Worm (Caenorhabditis elegans) whole organism, young adult: Measurements from ENCODE around the gene ttbk-8.1.
A peak's percentile ranks its signal among the peaks of the same experiment; 100 is the strongest.

Source experiments
- B0336.3 ChIP-seq: fragments of 200-800 bp; sonication (Bioruptor generic); IDR thresholded peaks from 2 replicates; pipeline ENCODE4 v1.3.6; 2022; ENCODE audit warnings: missing genetic modification characterization, missing compliant biosample characterization
- C17E4.6 ChIP-seq: fragments of 200-800 bp; sonication (Bioruptor generic); IDR thresholded peaks from 2 replicates; pipeline ENCODE4 v1.3.6; 2022; ENCODE audit warnings: missing genetic modification reagents, missing genetic modification characterization, missing compliant biosample characterization
- D2030.7 ChIP-seq: fragments of 200-800 bp; sonication (Bioruptor generic); IDR thresholded peaks from 2 replicates; pipeline ENCODE4 v1.3.6; 2022; ENCODE audit warnings: missing genetic modification reagents, missing genetic modification characterization, missing compliant biosample characterization
- F22D6.2 ChIP-seq: sonication (generic microtip); optimal IDR thresholded peaks from 2 replicates; lab custom pipeline; 2016; ENCODE audit warnings: mild to moderate bottlenecking, missing genetic modification characterization, missing compliant biosample characterization
- F33H1.4 ChIP-seq: fragments of 200-800 bp; sonication (Bioruptor generic); IDR thresholded peaks from 2 replicates; pipeline ENCODE4 v1.3.6; 2022; ENCODE audit warnings: missing genetic modification reagents, missing genetic modification characterization, missing compliant biosample characterization
- F57A8.1 ChIP-seq: fragments of 200-800 bp; sonication (Bioruptor generic); optimal IDR thresholded peaks from 2 replicates; lab custom pipeline; 2018; ENCODE audit warnings: mild to moderate bottlenecking, missing genetic modification characterization, moderate library complexity, missing compliant biosample characterization
- T26A5.8 ChIP-seq: sonication (generic microtip); optimal IDR thresholded peaks from 2 replicates; lab custom pipeline; 2016; ENCODE audit warnings: missing genetic modification characterization, missing compliant biosample characterization
- athp-1 ChIP-seq: sonication (generic microtip); optimal IDR thresholded peaks from 2 replicates; lab custom pipeline; 2017; ENCODE audit warnings: mild to moderate bottlenecking, missing genetic modification characterization, missing compliant biosample characterization
- attf-6 ChIP-seq: fragments of 200-800 bp; sonication (Bioruptor generic); IDR thresholded peaks from 2 replicates; pipeline ENCODE4 v1.3.6; 2022; ENCODE audit warnings: missing genetic modification reagents, missing genetic modification characterization, missing compliant biosample characterization
- ccch-3 ChIP-seq: fragments of 200-800 bp; sonication (Bioruptor generic); optimal IDR thresholded peaks from 2 replicates; lab custom pipeline; 2018; ENCODE audit warnings: mild to moderate bottlenecking, missing genetic modification characterization, missing compliant biosample characterization
- ceh-100 ChIP-seq: fragments of 200-800 bp; sonication (Bioruptor generic); IDR thresholded peaks from 2 replicates; pipeline ENCODE4 v1.3.6; 2022; ENCODE audit warnings: missing genetic modification reagents, missing genetic modification characterization, missing compliant biosample characterization
- dox-1 ChIP-seq: fragments of 200-800 bp; sonication (Bioruptor generic); IDR thresholded peaks from 2 replicates; pipeline ENCODE4 v1.3.6; 2022; ENCODE audit warnings: missing genetic modification reagents, missing genetic modification characterization, missing compliant biosample characterization
- dpl-1 ChIP-seq: fragments of 150-350 bp; optimal IDR thresholded peaks from 2 replicates; lab custom pipeline; 2014; ENCODE audit warnings: missing biosample characterization, missing genetic modification reagents, missing genetic modification characterization
- efl-1 ChIP-seq: fragments of 150-350 bp; optimal IDR thresholded peaks from 2 replicates; lab custom pipeline; 2014; ENCODE audit warnings: missing biosample characterization, missing genetic modification reagents, missing genetic modification characterization
- ekl-4 ChIP-seq: fragments of 200-800 bp; sonication (Bioruptor generic); IDR thresholded peaks from 2 replicates; pipeline ENCODE4 v1.3.6; 2022; ENCODE audit warnings: missing genetic modification reagents, missing genetic modification characterization, missing compliant biosample characterization
- fkh-3 ChIP-seq: sonication (generic microtip); optimal IDR thresholded peaks from 2 replicates; lab custom pipeline; 2016; ENCODE audit warnings: mild to moderate bottlenecking, missing genetic modification characterization, missing compliant biosample characterization
- him-1 ChIP-seq: sonication (generic microtip); optimal IDR thresholded peaks from 2 replicates; lab custom pipeline; 2016; ENCODE audit warnings: missing genotype, missing genetic modification reagents, missing genetic modification characterization, missing compliant biosample characterization
- hlh-12 ChIP-seq: sonication (generic microtip); optimal IDR thresholded peaks from 2 replicates; lab custom pipeline; 2016; ENCODE audit warnings: missing genetic modification characterization, missing compliant biosample characterization
- hlh-26 ChIP-seq: fragments of 200-800 bp; sonication (Bioruptor generic); conservative IDR thresholded peaks from 2 replicates; pipeline ENCODE4 v1.3.6; 2022; ENCODE audit warnings: missing genetic modification reagents, missing genetic modification characterization, missing compliant biosample characterization
- hrde-1 ChIP-seq: sonication (generic microtip); optimal IDR thresholded peaks from 2 replicates; lab custom pipeline; 2016; ENCODE audit warnings: missing genetic modification characterization, mild to moderate bottlenecking, missing compliant biosample characterization, moderate library complexity, missing genotype, missing genetic modification reagents, borderline replicate concordance
- hsf-1 ChIP-seq: fragments of 200-800 bp; sonication (Bioruptor generic); IDR thresholded peaks from 2 replicates; pipeline ENCODE4 v1.3.6; 2022; ENCODE audit warnings: missing genetic modification reagents, missing genetic modification characterization, missing compliant biosample characterization
- let-526 ChIP-seq: fragments of 200-800 bp; sonication (Bioruptor generic); IDR thresholded peaks from 2 replicates; pipeline ENCODE4 v1.3.6; 2022; ENCODE audit warnings: missing genetic modification reagents, missing genetic modification characterization, missing compliant biosample characterization
- lin-35 ChIP-seq, 3 experiments: fragments of 150-350 bp in 2 of 3; sonication (generic microtip) in 1 of 3; optimal IDR thresholded peaks; 2 replicates each; lab custom pipeline; 2014 to 2018; ENCODE audit warnings: missing biosample characterization in 3 of 3, missing genetic modification characterization in 3 of 3, missing genetic modification reagents in 3 of 3
- lin-40 ChIP-seq: sonication (generic microtip); optimal IDR thresholded peaks from 2 replicates; lab custom pipeline; 2016; ENCODE audit warnings: missing genetic modification characterization, mild to moderate bottlenecking, missing compliant biosample characterization, missing genotype, missing genetic modification reagents
- lir-1 ChIP-seq: fragments of 200-800 bp; sonication (Bioruptor generic); conservative IDR thresholded peaks from 2 replicates; pipeline ENCODE4 v1.3.6; 2022; ENCODE audit warnings: missing genetic modification reagents, missing genetic modification characterization, missing compliant biosample characterization
- lsl-1 ChIP-seq: fragments of 200-800 bp; sonication (Bioruptor generic); optimal IDR thresholded peaks from 2 replicates; lab custom pipeline; 2018; ENCODE audit warnings: mild to moderate bottlenecking, missing genetic modification characterization, moderate library complexity, missing compliant biosample characterization
- lsy-27 ChIP-seq: sonication (generic microtip); optimal IDR thresholded peaks from 2 replicates; lab custom pipeline; 2017; ENCODE audit warnings: missing genetic modification characterization, mild to moderate bottlenecking, missing compliant biosample characterization, antibody characterized with exemption, missing genotype, borderline replicate concordance; ENCODE audit not compliant: insufficient read depth
- madf-10 ChIP-seq: sonication (generic microtip); optimal IDR thresholded peaks from 2 replicates; lab custom pipeline; 2016; ENCODE audit warnings: mild to moderate bottlenecking, missing genetic modification characterization, missing compliant biosample characterization
- madf-3 ChIP-seq: fragments of 200-800 bp; sonication (Bioruptor generic); IDR thresholded peaks from 2 replicates; pipeline ENCODE4 v1.3.6; 2022; ENCODE audit warnings: missing genetic modification reagents, missing genetic modification characterization, missing compliant biosample characterization
- madf-6 ChIP-seq: fragments of 200-800 bp; sonication (Bioruptor generic); IDR thresholded peaks from 2 replicates; pipeline ENCODE4 v1.3.6; 2022; ENCODE audit warnings: missing genetic modification reagents, missing genetic modification characterization, missing compliant biosample characterization
- mes-4 ChIP-seq: sonication (generic microtip); optimal IDR thresholded peaks from 2 replicates; lab custom pipeline; 2016; ENCODE audit warnings: missing genotype, missing genetic modification characterization, missing compliant biosample characterization
- nfya-1 ChIP-seq: sonication (generic microtip); optimal IDR thresholded peaks from 2 replicates; lab custom pipeline; 2017; ENCODE audit warnings: antibody characterized with exemption, missing compliant biosample characterization, missing genetic modification characterization, borderline replicate concordance; ENCODE audit not compliant: insufficient read depth
- nfyb-1 ChIP-seq: fragments of 200-800 bp; sonication (Bioruptor generic); IDR thresholded peaks from 2 replicates; pipeline ENCODE4 v1.3.6; 2022; ENCODE audit warnings: missing genetic modification reagents, missing genetic modification characterization, missing compliant biosample characterization
- rcor-1 ChIP-seq: fragments of 200-800 bp; sonication (Bioruptor generic); IDR thresholded peaks from 2 replicates; pipeline ENCODE4 v1.3.6; 2022; ENCODE audit warnings: missing genetic modification reagents, missing genetic modification characterization, missing compliant biosample characterization
- snpc-1.1 ChIP-seq: sonication (generic microtip); optimal IDR thresholded peaks from 2 replicates; lab custom pipeline; 2017; ENCODE audit warnings: missing genetic modification characterization, mild to moderate bottlenecking, missing compliant biosample characterization, antibody characterized with exemption, moderate library complexity, missing genotype, missing genetic modification reagents; ENCODE audit not compliant: insufficient read depth
- snpc-3.4 ChIP-seq: sonication (generic microtip); optimal IDR thresholded peaks from 2 replicates; lab custom pipeline; 2017; ENCODE audit warnings: missing genetic modification characterization, mild to moderate bottlenecking, missing compliant biosample characterization, antibody characterized with exemption, moderate library complexity, missing genotype, missing genetic modification reagents
- snpc-4 ChIP-seq, 5 experiments: fragments of 150-350 bp in 1 of 5; sonication (generic microtip) in 4 of 5; optimal IDR thresholded peaks; 2 replicates each; lab custom pipeline; 2014 to 2018; ENCODE audit warnings: missing genetic modification characterization in 5 of 5, missing biosample characterization in 3 of 5, antibody characterized with exemption in 2 of 5, mild to moderate bottlenecking in 2 of 5, missing compliant biosample characterization in 2 of 5, missing genotype in 2 of 5, moderate library complexity in 2 of 5, missing genetic modification reagents in 1 of 5
- unc-130 ChIP-seq: sonication (generic microtip); optimal IDR thresholded peaks from 2 replicates; lab custom pipeline; 2016; ENCODE audit warnings: missing genetic modification reagents, missing genetic modification characterization, missing compliant biosample characterization
- xnd-1 ChIP-seq: sonication (generic microtip); optimal IDR thresholded peaks from 2 replicates; lab custom pipeline; 2016; ENCODE audit warnings: missing genotype, missing genetic modification reagents, missing genetic modification characterization, missing compliant biosample characterization
- ztf-18 ChIP-seq: sonication (generic microtip); optimal IDR thresholded peaks from 2 replicates; lab custom pipeline; 2016; ENCODE audit warnings: missing genotype, mild to moderate bottlenecking, missing genetic modification characterization, missing compliant biosample characterization
- ztf-22 ChIP-seq: fragments of 200-800 bp; sonication (Bioruptor generic); optimal IDR thresholded peaks from 2 replicates; lab custom pipeline; 2018; ENCODE audit warnings: mild to moderate bottlenecking, missing genetic modification characterization, moderate library complexity, missing compliant biosample characterization
- ztf-26 ChIP-seq: sonication (generic microtip); optimal IDR thresholded peaks from 2 replicates; lab custom pipeline; 2017; ENCODE audit warnings: missing genetic modification characterization, missing compliant biosample characterization

The ttbk-8.1 gene

DNA sequence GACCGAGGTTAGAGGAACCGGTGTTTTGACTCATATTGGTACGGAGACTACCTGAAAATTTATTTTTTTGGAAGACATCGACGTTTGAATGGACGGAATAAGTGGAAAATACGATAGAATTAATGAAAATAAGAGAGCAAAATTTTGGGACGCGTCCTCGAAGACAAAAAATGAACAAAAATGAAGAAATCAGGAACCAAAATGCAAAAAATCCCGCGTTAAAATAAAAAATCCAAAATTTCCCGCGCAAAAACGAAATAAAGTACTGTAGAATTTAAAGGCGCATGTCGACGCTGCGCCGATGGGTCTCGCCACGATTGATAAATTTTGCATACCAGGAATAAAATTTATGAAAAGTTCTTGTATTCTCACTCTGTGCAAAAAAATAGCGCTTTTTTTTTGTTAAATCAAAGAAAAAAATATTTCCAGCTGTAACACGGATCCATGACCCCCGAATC, 40.0 kb downstream of the ttbk-8.1 start, which contains the start of gene puf-3 (continued):
- no peak for TF ChIP-seq F57A8.1
- peak; percentile 85 for TF ChIP-seq hsf-1
- peak; percentile 94 for TF ChIP-seq D2030.7 (GFP tag; lab: Robert Waterston, UW)
- peak; percentile 76 for TF ChIP-seq B0336.3 (GFP tag; lab: Robert Waterston, UW)
- TF ChIP-seq madf-3 (GFP tag; lab: Robert Waterston, UW): peak; percentile 85; the same call in 1 of the 2 replicates
- TF ChIP-seq lin-35 (GFP tag; optimal IDR thresholded peaks at IDR 0.05; lab: Kevin White, UChicago): peak in 1 of 3 experiments; percentile 39
- TF ChIP-seq snpc-3.4 (tag; lab: Kevin White, UChicago): peak; percentile 74
- peak; percentile 63 for TF ChIP-seq him-1 (tag; lab: Kevin White, UChicago)
- peak; percentile 98 for TF ChIP-seq xnd-1 (tag; lab: Kevin White, UChicago)
- no peak for TF ChIP-seq F22D6.2 (tag; lab: Kevin White, UChicago)
- TF ChIP-seq dpl-1 (GFP tag; lab: Kevin White, UChicago): peak; percentile 93
- peak; percentile 30; the same call in 1 of the 2 replicates for TF ChIP-seq ceh-100
- peak; percentile 25 for TF ChIP-seq unc-130 (GFP tag; lab: Kevin White, UChicago)
- peak; percentile 82 for TF ChIP-seq dox-1
- TF ChIP-seq rcor-1 (GFP tag; lab: Robert Waterston, UW): peak; percentile 69
- no peak for TF ChIP-seq ccch-3 (GFP tag; lab: Kevin White, UChicago)
- TF ChIP-seq hrde-1: peak; percentile 24
- TF ChIP-seq F33H1.4 (GFP tag; lab: Robert Waterston, UW): peak; percentile 98
- TF ChIP-seq lin-40 (tag; lab: Kevin White, UChicago): no peak
- TF ChIP-seq, all 124 proteins: peak for 38

DNA sequence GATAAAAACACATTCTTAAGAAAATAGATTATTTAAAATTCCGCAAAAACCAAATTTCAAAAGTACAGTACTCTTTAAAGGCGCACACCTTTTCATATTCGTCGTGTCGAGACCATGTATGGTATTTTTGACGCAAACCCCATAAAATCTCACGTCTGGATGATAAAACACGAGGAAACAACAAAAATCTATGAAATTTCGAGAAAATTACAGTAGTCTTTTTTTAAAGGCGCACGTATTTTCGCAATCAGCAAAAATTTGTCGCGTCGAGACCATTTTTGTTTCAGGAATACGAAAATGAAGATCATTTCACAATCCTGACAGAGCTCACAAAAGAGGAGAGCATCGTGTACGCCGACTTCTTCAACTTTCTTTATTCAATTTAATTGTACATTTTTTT, 40.9 kb downstream of the ttbk-8.1 start:
- TF ChIP-seq madf-3 (GFP tag; lab: Robert Waterston, UW) (no peak), madf-6 (GFP tag; lab: Robert Waterston, UW) (peak; percentile 59), ekl-4 (GFP tag; lab: Robert Waterston, UW) (no peak), him-1 (tag; lab: Kevin White, UChicago) (peak; percentile 52), snpc-4 (GFP tag; optimal IDR thresholded peaks at IDR 0.05; lab: Kevin White, UChicago) (no peak), snpc-4 (tag; optimal IDR thresholded peaks at IDR 0.05; lab: Kevin White, UChicago) (peak in 1 of 4 experiments; percentile 66), F33H1.4 (GFP tag; lab: Robert Waterston, UW) (peak; percentile 61), let-526 (no peak), ztf-26 (no peak), efl-1 (GFP tag; lab: Kevin White, UChicago) (no peak), lsl-1 (GFP tag; lab: Kevin White, UChicago) (peak; percentile 68), snpc-1.1 (tag; lab: Kevin White, UChicago) (no peak), nfyb-1 (GFP tag; lab: Robert Waterston, UW) (no peak), hlh-12 (tag; lab: Kevin White, UChicago) (no peak), C17E4.6 (GFP tag; lab: Robert Waterston, UW) (no peak), fkh-3 (tag; lab: Kevin White, UChicago) (no peak), nfya-1 (tag; lab: Kevin White, UChicago) (no peak), attf-6 (GFP tag; lab: Robert Waterston, UW) (peak; percentile 69; the same call in 1 of the 2 replicates), mes-4 (tag; lab: Kevin White, UChicago) (no peak), athp-1 (tag; lab: Kevin White, UChicago) (no peak), ztf-22 (GFP tag; lab: Kevin White, UChicago) (no peak), madf-10 (tag; lab: Kevin White, UChicago) (no peak), B0336.3 (GFP tag; lab: Robert Waterston, UW) (no peak), ztf-18 (tag; lab: Kevin White, UChicago) (no peak), lir-1 (GFP tag; lab: Robert Waterston, UW) (no peak), lsy-27 (tag; lab: Kevin White, UChicago) (no peak), hrde-1 (no peak), hlh-26 (GFP tag; lab: Robert Waterston, UW) (no peak), T26A5.8 (no peak)
- TF ChIP-seq, all 124 proteins: peak for 6
